Worm (Caenorhabditis elegans) whole organism, L1 larva: Measurements from ENCODE around the gene srx-119.

ENCODE experiments used
- C04F5.9 ChIP-seq: sonication (generic microtip); optimal IDR thresholded peaks from 2 replicates; lab custom pipeline; 2016; ENCODE audit warnings: missing genetic modification characterization, missing compliant biosample characterization
- C34B4.2 ChIP-seq: sonication (generic microtip); optimal IDR thresholded peaks from 2 replicates; lab custom pipeline; 2017; ENCODE audit warnings: mild to moderate bottlenecking, missing genetic modification characterization, missing compliant biosample characterization
- F16B12.6 ChIP-seq: fragments of 150-350 bp; optimal IDR thresholded peaks from 2 replicates; lab custom pipeline; 2014; ENCODE audit warnings: missing biosample characterization, missing genetic modification characterization
- aha-1 ChIP-seq: fragments of 150-350 bp; optimal IDR thresholded peaks from 2 replicates; lab custom pipeline; 2014; ENCODE audit warnings: missing biosample characterization, missing genetic modification characterization
- alr-1 ChIP-seq: fragments of 200-800 bp; sonication (Bioruptor generic); optimal IDR thresholded peaks from 2 replicates; lab custom pipeline; 2018; ENCODE audit warnings: borderline replicate concordance, mild to moderate bottlenecking, missing genetic modification characterization, missing compliant biosample characterization
- aly-2 ChIP-seq: fragments of 150-350 bp; optimal IDR thresholded peaks from 2 replicates; lab custom pipeline; 2014; ENCODE audit warnings: missing biosample characterization, missing genetic modification characterization
- blmp-1 ChIP-seq: fragments of 150-350 bp; optimal IDR thresholded peaks from 2 replicates; lab custom pipeline; 2014; ENCODE audit warnings: missing biosample characterization, missing genetic modification characterization
- ceh-63 ChIP-seq: fragments of 200-800 bp; sonication (Bioruptor generic); optimal IDR thresholded peaks from 2 replicates; lab custom pipeline; 2018; ENCODE audit warnings: mild to moderate bottlenecking, missing genetic modification characterization, missing compliant biosample characterization
- ceh-8 ChIP-seq: fragments of 200-800 bp; sonication (Bioruptor generic); optimal IDR thresholded peaks from 2 replicates; lab custom pipeline; 2018; ENCODE audit warnings: mild to moderate bottlenecking, missing genetic modification characterization, moderate library complexity, missing compliant biosample characterization
- ceh-90 ChIP-seq: sonication (generic microtip); optimal IDR thresholded peaks from 2 replicates; lab custom pipeline; 2016; ENCODE audit warnings: missing genetic modification characterization, missing compliant biosample characterization
- ces-1 ChIP-seq: fragments of 150-350 bp; optimal IDR thresholded peaks from 2 replicates; lab custom pipeline; 2014; ENCODE audit warnings: missing biosample characterization, missing genetic modification reagents, missing genetic modification characterization
- dsc-1 ChIP-seq: sonication (generic microtip); optimal IDR thresholded peaks from 2 replicates; lab custom pipeline; 2016; ENCODE audit warnings: mild to moderate bottlenecking, missing genetic modification characterization, missing compliant biosample characterization
- efl-1 ChIP-seq, 4 experiments: fragments of 150-350 bp; optimal IDR thresholded peaks in 3 of 4; peaks in 1 of 4; 1 replicate in 1 of 4; 2 replicates in 3 of 4; lab custom pipeline; 2014; ENCODE audit warnings: missing biosample characterization in 2 of 4, missing genetic modification characterization in 2 of 4, missing genetic modification reagents in 2 of 4
- egl-27 ChIP-seq, 2 experiments: fragments of 150-350 bp in 1 of 2; sonication (generic microtip); optimal IDR thresholded peaks; 3 replicates each; lab custom pipeline; 2017 to 2018; ENCODE audit warnings: missing biosample characterization in 2 of 2, missing genetic modification characterization in 2 of 2, missing genetic modification reagents in 2 of 2
- elt-2 ChIP-seq: sonication (generic microtip); optimal IDR thresholded peaks from 2 replicates; lab custom pipeline; 2016; ENCODE audit warnings: missing genetic modification characterization, mild to moderate bottlenecking, inconsistent platforms, missing compliant biosample characterization, missing genetic modification reagents
- elt-3 ChIP-seq, 6 experiments: fragments of 150-350 bp in 1 of 6; sonication (generic microtip); optimal IDR thresholded peaks; 2 replicates each; lab custom pipeline; 2017 to 2018; ENCODE audit warnings: missing biosample characterization in 6 of 6, missing genetic modification characterization in 6 of 6, inconsistent platforms in 1 of 6
- fkh-8 ChIP-seq: sonication (generic microtip); optimal IDR thresholded peaks from 2 replicates; lab custom pipeline; 2016; ENCODE audit warnings: mild to moderate bottlenecking, missing genetic modification characterization, missing compliant biosample characterization
- fos-1 ChIP-seq: fragments of 150-350 bp; optimal IDR thresholded peaks from 2 replicates; lab custom pipeline; 2014; ENCODE audit warnings: missing biosample characterization, missing genetic modification characterization
- hlh-4 ChIP-seq: sonication (generic microtip); optimal IDR thresholded peaks from 2 replicates; lab custom pipeline; 2016; ENCODE audit warnings: mild to moderate bottlenecking, missing genetic modification characterization, missing compliant biosample characterization
- hpl-2 ChIP-seq: fragments of 150-350 bp; optimal IDR thresholded peaks from 2 replicates; lab custom pipeline; 2014; ENCODE audit warnings: missing biosample characterization, missing genetic modification reagents, missing genetic modification characterization
- jun-1 ChIP-seq: fragments of 150-350 bp; optimal IDR thresholded peaks from 2 replicates; lab custom pipeline; 2014; ENCODE audit warnings: missing biosample characterization, missing genetic modification reagents, missing genetic modification characterization
- lin-13 ChIP-seq: fragments of 150-350 bp; optimal IDR thresholded peaks from 2 replicates; lab custom pipeline; 2014; ENCODE audit warnings: missing biosample characterization, missing genetic modification reagents, missing genetic modification characterization
- lin-15B ChIP-seq: fragments of 150-350 bp; sonication (generic microtip); optimal IDR thresholded peaks from 3 replicates; lab custom pipeline; 2014; ENCODE audit warnings: missing biosample characterization, missing genetic modification characterization
- lir-3 ChIP-seq: sonication (generic microtip); optimal IDR thresholded peaks from 2 replicates; lab custom pipeline; 2016; ENCODE audit warnings: mild to moderate bottlenecking, missing genetic modification characterization, moderate library complexity, missing compliant biosample characterization; ENCODE audit not compliant: poor library complexity
- mab-9 ChIP-seq: fragments of 200-800 bp; sonication (Bioruptor generic); IDR thresholded peaks from 2 replicates; pipeline ENCODE4 v1.3.6; 2022; ENCODE audit warnings: missing genetic modification reagents, missing genetic modification characterization, missing compliant biosample characterization
- mdl-1 ChIP-seq, 2 experiments: fragments of 150-350 bp; optimal IDR thresholded peaks; 2 replicates each; lab custom pipeline; 2014 to 2017; ENCODE audit warnings: missing biosample characterization in 2 of 2, missing genetic modification characterization in 2 of 2, inconsistent platforms in 1 of 2
- mef-2 ChIP-seq: fragments of 150-350 bp; optimal IDR thresholded peaks from 2 replicates; lab custom pipeline; 2014; ENCODE audit warnings: missing biosample characterization, missing genetic modification characterization
- mep-1 ChIP-seq: fragments of 150-350 bp; optimal IDR thresholded peaks from 2 replicates; lab custom pipeline; 2014; ENCODE audit warnings: missing biosample characterization, missing genetic modification characterization
- nhr-12 ChIP-seq: sonication (generic microtip); optimal IDR thresholded peaks from 2 replicates; lab custom pipeline; 2017; ENCODE audit warnings: missing biosample characterization, missing genetic modification characterization
- nhr-19 ChIP-seq: fragments of 200-800 bp; sonication (Bioruptor generic); conservative IDR thresholded peaks from 2 replicates; pipeline ENCODE4 v1.3.6; 2022; ENCODE audit warnings: missing genetic modification characterization, missing compliant biosample characterization
- nhr-28 ChIP-seq: fragments of 150-350 bp; optimal IDR thresholded peaks from 2 replicates; lab custom pipeline; 2014; ENCODE audit warnings: missing biosample characterization, missing genetic modification characterization
- nhr-71 ChIP-seq: sonication (generic microtip); optimal IDR thresholded peaks from 2 replicates; lab custom pipeline; 2016; ENCODE audit warnings: mild to moderate bottlenecking, missing genetic modification characterization, moderate library complexity, missing compliant biosample characterization
- nhr-77 ChIP-seq: fragments of 150-350 bp; optimal IDR thresholded peaks from 2 replicates; lab custom pipeline; 2014; ENCODE audit warnings: missing biosample characterization, missing genetic modification characterization
- pag-3 ChIP-seq: sonication (generic microtip); optimal IDR thresholded peaks from 2 replicates; lab custom pipeline; 2017; ENCODE audit warnings: missing genetic modification characterization, mild to moderate bottlenecking, missing compliant biosample characterization, antibody characterized with exemption, borderline replicate concordance; ENCODE audit not compliant: insufficient read depth
- pax-3 ChIP-seq: fragments of 200-800 bp; sonication (Bioruptor generic); optimal IDR thresholded peaks from 2 replicates; lab custom pipeline; 2018; ENCODE audit warnings: mild to moderate bottlenecking, missing genetic modification characterization, moderate library complexity, missing compliant biosample characterization
- pqm-1 ChIP-seq: sonication (generic microtip); optimal IDR thresholded peaks from 3 replicates; lab custom pipeline; 2017; ENCODE audit warnings: missing biosample characterization, missing genetic modification characterization
- rnt-1 ChIP-seq: sonication (generic microtip); optimal IDR thresholded peaks from 2 replicates; lab custom pipeline; 2016; ENCODE audit warnings: mild to moderate bottlenecking, missing genetic modification characterization, moderate library complexity, missing compliant biosample characterization
- skn-1 ChIP-seq: fragments of 150-350 bp; optimal IDR thresholded peaks from 2 replicates; lab custom pipeline; 2014; ENCODE audit warnings: missing biosample characterization, missing genetic modification characterization
- snpc-4 ChIP-seq: fragments of 150-350 bp; optimal IDR thresholded peaks from 2 replicates; lab custom pipeline; 2014; ENCODE audit warnings: missing biosample characterization, missing genetic modification characterization
- snu-23 ChIP-seq: sonication (generic microtip); optimal IDR thresholded peaks from 2 replicates; lab custom pipeline; 2016; ENCODE audit warnings: missing genetic modification characterization, missing compliant biosample characterization
- sox-4 ChIP-seq: sonication (generic microtip); optimal IDR thresholded peaks from 2 replicates; lab custom pipeline; 2016; ENCODE audit warnings: missing genetic modification characterization, missing compliant biosample characterization
- sptf-1 ChIP-seq: fragments of 150-350 bp; optimal IDR thresholded peaks from 2 replicates; lab custom pipeline; 2014; ENCODE audit warnings: missing biosample characterization, missing genetic modification characterization
- sup-37 ChIP-seq: fragments of 200-800 bp; sonication (Bioruptor generic); optimal IDR thresholded peaks from 2 replicates; lab custom pipeline; 2018; ENCODE audit warnings: mild to moderate bottlenecking, missing genetic modification characterization, missing compliant biosample characterization
- swsn-7 ChIP-seq: sonication (generic microtip); optimal IDR thresholded peaks from 2 replicates; lab custom pipeline; 2016; ENCODE audit warnings: missing genetic modification characterization, missing compliant biosample characterization
- tbx-2 ChIP-seq: sonication (generic microtip); optimal IDR thresholded peaks from 2 replicates; lab custom pipeline; 2016; ENCODE audit warnings: missing genetic modification characterization, missing compliant biosample characterization
- unc-86 ChIP-seq: sonication (generic microtip); optimal IDR thresholded peaks from 2 replicates; lab custom pipeline; 2016; ENCODE audit warnings: missing genetic modification characterization, missing compliant biosample characterization
- unc-98 ChIP-seq: fragments of 200-800 bp; sonication (Bioruptor generic); IDR thresholded peaks from 2 replicates; pipeline ENCODE4 v1.3.6; 2022; ENCODE audit warnings: missing genetic modification characterization, missing compliant biosample characterization
- vab-15 ChIP-seq: sonication (generic microtip); optimal IDR thresholded peaks from 2 replicates; lab custom pipeline; 2017; ENCODE audit warnings: missing genotype, mild to moderate bottlenecking, missing genetic modification characterization, missing compliant biosample characterization
- zag-1 ChIP-seq: fragments of 150-350 bp; optimal IDR thresholded peaks from 2 replicates; lab custom pipeline; 2014; ENCODE audit warnings: missing biosample characterization, missing genetic modification characterization
- ztf-11 ChIP-seq, 2 experiments: sonication (generic microtip); optimal IDR thresholded peaks; 2 replicates each; lab custom pipeline; 2016 to 2017; ENCODE audit warnings: missing genetic modification characterization in 2 of 2, missing biosample characterization in 1 of 2, missing compliant biosample characterization in 1 of 2
- ztf-4 ChIP-seq: fragments of 150-350 bp; optimal IDR thresholded peaks from 2 replicates; lab custom pipeline; 2014; ENCODE audit warnings: missing biosample characterization, missing genetic modification characterization

The srx-119 gene

ce11 chrII:12494556-12495131 lies 33.4 kb upstream of the srx-119 start, which contains the start of gene col-85 (continued):
- TF ChIP-seq pag-3 (tag; lab: Kevin White, UChicago), result no peak
- peak; percentile 49 for TF ChIP-seq aly-2
- peak; percentile 56 for TF ChIP-seq mep-1
- peak; percentile 23 for TF ChIP-seq elt-2 (tag; lab: Kevin White, UChicago)
- TF ChIP-seq snpc-4 (tag; lab: Kevin White, UChicago), result peak; percentile 90
- no peak for TF ChIP-seq ceh-63
- peak; percentile 75 for TF ChIP-seq dsc-1 (tag; lab: Kevin White, UChicago)
- no peak for TF ChIP-seq ces-1 (GFP tag; lab: Kevin White, UChicago)
- TF ChIP-seq swsn-7 (tag; lab: Kevin White, UChicago), result peak; percentile 73
- peak; percentile 63 for TF ChIP-seq vab-15 (tag; lab: Kevin White, UChicago)
- peak; percentile 47 for TF ChIP-seq pax-3
- peak; percentile 83 for TF ChIP-seq fkh-8 (tag; lab: Kevin White, UChicago)
- TF ChIP-seq alr-1 (tag; lab: Kevin White, UChicago), result no peak
- TF ChIP-seq zag-1, result no peak
- TF ChIP-seq mef-2 (tag; lab: Kevin White, UChicago), result peak; percentile 19
- peak; percentile 19 for TF ChIP-seq F16B12.6
- peak; percentile 62 for TF ChIP-seq tbx-2 (tag; lab: Kevin White, UChicago)
- no peak for TF ChIP-seq nhr-12 (tag; lab: Kevin White, UChicago)
- TF ChIP-seq rnt-1 (tag; lab: Kevin White, UChicago), result peak; percentile 68
- TF ChIP-seq elt-3 (tag; optimal IDR thresholded peaks at IDR 0.05; lab: Kevin White, UChicago), result peak in 2 of 6 experiments; percentile 10 to 30
- no peak for TF ChIP-seq aha-1 (tag; lab: Kevin White, UChicago)
- TF ChIP-seq egl-27 (tag; optimal IDR thresholded peaks at IDR 0.05; lab: Kevin White, UChicago), result peak in 1 of 2 experiments; percentile 53
- peak; percentile 76 for TF ChIP-seq nhr-19 (GFP tag; lab: Robert Waterston, UW)
- TF ChIP-seq lin-15B (tag; lab: Kevin White, UChicago), result peak; percentile 16
- peak; percentile 37 for TF ChIP-seq jun-1 (tag; lab: Kevin White, UChicago)
- 0 out of 2 replicates have a peak, but pooled peaks have one; percentile 41 for TF ChIP-seq mab-9 (GFP tag; lab: Robert Waterston, UW)
- no peak for TF ChIP-seq C34B4.2 (tag; lab: Kevin White, UChicago)
- TF ChIP-seq ztf-11 (tag; optimal IDR thresholded peaks at IDR 0.05; lab: Kevin White, UChicago), result peak in 1 of 2 experiments; percentile 16
- TF ChIP-seq snu-23 (GFP tag; lab: Kevin White, UChicago), result peak; percentile 84
- no peak for TF ChIP-seq ceh-8 (GFP tag; lab: Kevin White, UChicago)
- no peak for TF ChIP-seq nhr-28 (tag; lab: Kevin White, UChicago)
- no peak for TF ChIP-seq ceh-90 (tag; lab: Kevin White, UChicago)
- peak; percentile 11 for TF ChIP-seq pqm-1 (tag; lab: Kevin White, UChicago)
- TF ChIP-seq ztf-4 (tag; lab: Kevin White, UChicago), result no peak
- TF ChIP-seq unc-86, result peak; percentile 49
- TF ChIP-seq efl-1 (optimal IDR thresholded peaks at IDR 0.05; lab: Kevin White, UChicago), result peak; percentile 65 to 71
- peak; percentile 66 to 97 for TF ChIP-seq efl-1 (GFP tag; optimal IDR thresholded peaks at IDR 0.05 in 1 of 2; lab: Kevin White, UChicago)
- no peak for TF ChIP-seq C04F5.9 (tag; lab: Kevin White, UChicago)
- TF ChIP-seq lir-3, result peak; percentile 44
- peak; percentile 78 for TF ChIP-seq nhr-71 (tag; lab: Kevin White, UChicago)
- no peak for TF ChIP-seq sup-37 (GFP tag; lab: Kevin White, UChicago)
- peak; percentile 60; the same call in 1 of the 2 replicates for TF ChIP-seq unc-98
- TF ChIP-seq mdl-1 (tag; optimal IDR thresholded peaks at IDR 0.05; lab: Kevin White, UChicago), result peak in 1 of 2 experiments; percentile 47
- TF ChIP-seq hlh-4 (tag; lab: Kevin White, UChicago), result no peak
- TF ChIP-seq sox-4 (tag; lab: Kevin White, UChicago), result no peak
- no peak for TF ChIP-seq blmp-1
- TF ChIP-seq nhr-77 (tag; lab: Kevin White, UChicago), result peak; percentile 70
- TF ChIP-seq skn-1 (tag; lab: Kevin White, UChicago), result peak; percentile 53
- peak; percentile 5 for TF ChIP-seq hpl-2 (GFP tag; lab: Kevin White, UChicago)
- TF ChIP-seq sptf-1 (tag; lab: Kevin White, UChicago), result no peak
- peak; percentile 69 for TF ChIP-seq fos-1
- peak; percentile 54 for TF ChIP-seq lin-13 (GFP tag; lab: Kevin White, UChicago)
